Worm (Caenorhabditis elegans) whole organism, L1 larva: ENCODE results near the gene C01G10.1.

Experiments used
- ama-1 ChIP-seq: fragments of 150-350 bp; optimal IDR thresholded peaks from 2 replicates; lab custom pipeline; 2014
- dpl-1 ChIP-seq, 3 experiments: fragments of 150-350 bp in 2 of 3; sonication (generic microtip) in 1 of 3; optimal IDR thresholded peaks; 2 replicates each; lab custom pipeline; 2014 to 2017; ENCODE audit warnings: missing biosample characterization in 3 of 3, missing genetic modification characterization in 3 of 3, missing genetic modification reagents in 3 of 3
- elt-2 ChIP-seq: sonication (generic microtip); optimal IDR thresholded peaks from 2 replicates; lab custom pipeline; 2016; ENCODE audit warnings: missing genetic modification characterization, mild to moderate bottlenecking, inconsistent platforms, missing compliant biosample characterization, missing genetic modification reagents
- nhr-11 ChIP-seq: fragments of 150-350 bp; optimal IDR thresholded peaks from 2 replicates; lab custom pipeline; 2014; ENCODE audit warnings: missing biosample characterization, missing genetic modification characterization
- unc-62 ChIP-seq: fragments of 150-350 bp; optimal IDR thresholded peaks from 2 replicates; lab custom pipeline; 2014; ENCODE audit warnings: missing biosample characterization, missing genetic modification reagents, missing genetic modification characterization

DNA sequence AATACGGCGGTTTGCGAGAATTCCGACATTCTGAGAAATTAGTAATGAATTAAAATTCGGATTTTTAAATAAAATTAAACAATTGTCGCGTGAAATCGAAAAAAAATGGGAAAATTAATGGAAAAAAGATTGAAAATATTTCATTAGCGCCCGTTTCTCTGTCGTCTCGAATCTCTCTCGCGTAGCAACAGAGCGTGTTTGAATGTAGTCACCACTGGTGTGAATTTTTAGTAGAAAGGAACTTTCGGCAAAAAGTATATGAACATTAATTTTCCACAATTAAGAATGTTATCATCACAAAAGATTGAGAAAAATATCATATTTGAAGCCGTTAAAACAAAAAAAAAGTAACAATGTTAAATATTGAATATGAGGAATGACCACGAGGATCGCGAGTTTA lies 37.2 kb downstream of the C01G10.1 start, which contains the start of gene aipl-1:
- TF ChIP-seq nhr-11 (tag; lab: Kevin White, UChicago): peak; percentile 24
- no peak for TF ChIP-seq unc-62 (GFP tag; lab: Kevin White, UChicago)
- TF ChIP-seq elt-2 (tag; lab: Kevin White, UChicago): peak; percentile 21
- peak; percentile 26 for TF ChIP-seq ama-1 (lab: Kevin White, UChicago)
- TF ChIP-seq dpl-1 (GFP tag; optimal IDR thresholded peaks at IDR 0.05; lab: Kevin White, UChicago): peak; percentile 85 to 90 (median 87)
